Fruit fly (Drosophila melanogaster) whole organism, embryonic: ENCODE data around the gene Tep4.

Experiments used
- B-H1 ChIP-seq: fragments of 200-800 bp; sonication (Bioruptor generic); IDR thresholded peaks from 3 replicates; pipeline ENCODE4 v1.3.6; 2022; ENCODE audit warnings: missing biosample characterization, missing genetic modification characterization
- BEAF-32 ChIP-seq: fragments of 200-800 bp; sonication (Bioruptor generic); optimal IDR thresholded peaks from 3 replicates; lab custom pipeline; 2017; ENCODE audit warnings: missing biosample characterization, missing genetic modification characterization, mild to moderate bottlenecking, moderate library complexity, missing genetic modification reagents
- Bdp1 ChIP-seq: fragments of 200-800 bp; sonication (Bioruptor generic); optimal IDR thresholded peaks from 3 replicates; lab custom pipeline; 2016; ENCODE audit warnings: missing biosample characterization, missing genetic modification characterization
- Bteb2 ChIP-seq: fragments of 200-800 bp; sonication (Bioruptor generic); optimal IDR thresholded peaks from 2 replicates; lab custom pipeline; 2016; ENCODE audit warnings: missing biosample characterization, missing genetic modification characterization
- CG10979 ChIP-seq: fragments of 200-800 bp; sonication (Bioruptor generic); optimal IDR thresholded peaks from 2 replicates; lab custom pipeline; 2018; ENCODE audit warnings: missing biosample characterization, mild to moderate bottlenecking, missing genetic modification characterization, moderate library complexity
- CG1233 ChIP-seq: fragments of 200-800 bp; sonication (Bioruptor generic); optimal IDR thresholded peaks from 4 replicates; lab custom pipeline; 2018; ENCODE audit warnings: missing biosample characterization, mild to moderate bottlenecking, missing genetic modification characterization
- CG12391 ChIP-seq: fragments of 200-800 bp; sonication (Bioruptor generic); optimal IDR thresholded peaks from 3 replicates; lab custom pipeline; 2018; ENCODE audit warnings: missing biosample characterization, mild to moderate bottlenecking, missing genetic modification characterization, moderate library complexity
- CG14050 ChIP-seq: fragments of 200-800 bp; sonication (Bioruptor generic); IDR thresholded peaks from 3 replicates; pipeline ENCODE4 v1.3.6; 2022; ENCODE audit warnings: missing biosample characterization, missing genetic modification characterization
- CG15269 ChIP-seq: fragments of 200-800 bp; sonication (Bioruptor generic); optimal IDR thresholded peaks from 2 replicates; lab custom pipeline; 2018; ENCODE audit warnings: missing biosample characterization, mild to moderate bottlenecking, missing genetic modification characterization, moderate library complexity
- CG15696 ChIP-seq: fragments of 200-800 bp; sonication (Bioruptor generic); optimal IDR thresholded peaks from 2 replicates; lab custom pipeline; 2019; ENCODE audit warnings: missing biosample characterization, mild to moderate bottlenecking, missing genetic modification characterization, moderate library complexity
- CG16815 ChIP-seq: fragments of 200-800 bp; sonication (Bioruptor generic); optimal IDR thresholded peaks from 3 replicates; lab custom pipeline; 2017; ENCODE audit warnings: missing biosample characterization, mild to moderate bottlenecking, missing genetic modification characterization
- CG17568 ChIP-seq: fragments of 200-800 bp; sonication (Bioruptor generic); optimal IDR thresholded peaks from 2 replicates; lab custom pipeline; 2018; ENCODE audit warnings: missing biosample characterization, mild to moderate bottlenecking, missing genetic modification characterization, moderate library complexity
- CG17612 ChIP-seq: fragments of 200-800 bp; sonication (Bioruptor generic); IDR thresholded peaks from 2 replicates; pipeline ENCODE4 v1.3.6; 2022; ENCODE audit warnings: missing biosample characterization, missing genetic modification characterization
- CG18262 ChIP-seq: fragments of 200-800 bp; optimal IDR thresholded peaks from 3 replicates; lab custom pipeline; 2019; ENCODE audit warnings: missing biosample characterization, mild to moderate bottlenecking, missing genetic modification characterization, moderate library complexity
- CG1832 ChIP-seq: fragments of 200-800 bp; sonication (Bioruptor generic); optimal IDR thresholded peaks from 2 replicates; lab custom pipeline; 2017; ENCODE audit warnings: missing biosample characterization, mild to moderate bottlenecking, missing genetic modification characterization, inconsistent platforms
- CG18599 ChIP-seq: fragments of 200-800 bp; sonication (Bioruptor generic); optimal IDR thresholded peaks from 3 replicates; lab custom pipeline; 2017; ENCODE audit warnings: missing biosample characterization, missing genetic modification characterization, mild to moderate bottlenecking, moderate library complexity, missing genetic modification reagents
- CG3163 ChIP-seq: fragments of 200-800 bp; sonication (Bioruptor generic); optimal IDR thresholded peaks from 3 replicates; lab custom pipeline; 2016; ENCODE audit warnings: missing biosample characterization, missing genetic modification characterization
- CG3281 ChIP-seq: fragments of 200-800 bp; sonication (Bioruptor generic); optimal IDR thresholded peaks from 3 replicates; lab custom pipeline; 2017; ENCODE audit warnings: missing biosample characterization, mild to moderate bottlenecking, missing genetic modification characterization
- CG6689 ChIP-seq: fragments of 200-800 bp; sonication (Bioruptor generic); IDR thresholded peaks from 2 replicates; pipeline ENCODE4 v1.3.6; 2022; ENCODE audit warnings: missing biosample characterization, missing genetic modification characterization
- CG9437 ChIP-seq: fragments of 200-800 bp; sonication (Bioruptor generic); optimal IDR thresholded peaks from 2 replicates; lab custom pipeline; 2018; ENCODE audit warnings: missing biosample characterization, mild to moderate bottlenecking, missing genetic modification characterization
- CG9727 ChIP-seq: fragments of 200-800 bp; sonication (Bioruptor generic); optimal IDR thresholded peaks from 3 replicates; lab custom pipeline; 2017; ENCODE audit warnings: missing biosample characterization, mild to moderate bottlenecking, missing genetic modification characterization
- CG9817 ChIP-seq: fragments of 200-800 bp; sonication (Bioruptor generic); optimal IDR thresholded peaks from 2 replicates; lab custom pipeline; 2018; ENCODE audit warnings: missing biosample characterization, mild to moderate bottlenecking, missing genetic modification characterization, moderate library complexity
- Dll ChIP-seq: fragments of 200-800 bp; sonication (Bioruptor generic); IDR thresholded peaks from 4 replicates; pipeline ENCODE4 v1.3.6; 2022; ENCODE audit warnings: missing biosample characterization, missing genetic modification characterization; ENCODE audit not compliant: partially characterized antibody
- HHEX ChIP-seq: fragments of 200-800 bp; sonication (Bioruptor generic); optimal IDR thresholded peaks from 3 replicates; lab custom pipeline; 2017; ENCODE audit warnings: missing biosample characterization, mild to moderate bottlenecking, missing genetic modification characterization, missing genetic modification reagents
- HLH54F ChIP-seq: fragments of 200-800 bp; sonication (Bioruptor generic); optimal IDR thresholded peaks from 3 replicates; lab custom pipeline; 2016; ENCODE audit warnings: missing biosample characterization, missing genetic modification characterization
- HLHmδ ChIP-seq: fragments of 200-800 bp; sonication (Bioruptor generic); optimal IDR thresholded peaks from 2 replicates; lab custom pipeline; 2018; ENCODE audit warnings: missing biosample characterization, mild to moderate bottlenecking, missing genetic modification characterization, moderate library complexity
- MBD-R2 ChIP-seq: fragments of 200-800 bp; sonication (Bioruptor generic); IDR thresholded peaks from 2 replicates; pipeline ENCODE4 v1.3.6; 2022; ENCODE audit warnings: missing biosample characterization, missing genetic modification characterization
- MTF-1 ChIP-seq: fragments of 200-800 bp; sonication (Bioruptor generic); optimal IDR thresholded peaks from 2 replicates; lab custom pipeline; 2018; ENCODE audit warnings: missing biosample characterization, mild to moderate bottlenecking, missing genetic modification characterization, borderline replicate concordance
- Ravus ChIP-seq: fragments of 200-800 bp; sonication (Bioruptor generic); IDR thresholded peaks from 2 replicates; pipeline ENCODE4 v1.3.6; 2022; ENCODE audit warnings: missing biosample characterization, missing genetic modification characterization
- Sox100B ChIP-seq: fragments of 200-800 bp; sonication (Bioruptor generic); optimal IDR thresholded peaks from 3 replicates; lab custom pipeline; 2018; ENCODE audit warnings: missing biosample characterization, mild to moderate bottlenecking, missing genetic modification characterization
- Usf ChIP-seq: fragments of 200-800 bp; sonication (Bioruptor generic); optimal IDR thresholded peaks from 2 replicates; lab custom pipeline; 2017; ENCODE audit warnings: missing genotype, missing biosample characterization, missing genetic modification characterization
- Xbp1 ChIP-seq: fragments of 200-800 bp; sonication (Bioruptor generic); optimal IDR thresholded peaks from 3 replicates; lab custom pipeline; 2016; ENCODE audit warnings: missing biosample characterization, mild to moderate bottlenecking, missing genetic modification characterization
- ab ChIP-seq: fragments of 200-800 bp; sonication (Bioruptor generic); optimal IDR thresholded peaks from 2 replicates; lab custom pipeline; 2016; ENCODE audit warnings: missing biosample characterization, missing genetic modification characterization
- cg ChIP-seq: fragments of 200-800 bp; sonication (Bioruptor generic); optimal IDR thresholded peaks from 3 replicates; lab custom pipeline; 2019; ENCODE audit warnings: missing biosample characterization, mild to moderate bottlenecking, missing genetic modification characterization, moderate library complexity
- chm ChIP-seq: fragments of 200-800 bp; sonication (Bioruptor generic); IDR thresholded peaks from 2 replicates; pipeline ENCODE4 v1.3.6; 2022; ENCODE audit warnings: missing biosample characterization, missing genetic modification characterization
- esg ChIP-seq: fragments of 200-800 bp; sonication (Bioruptor generic); conservative IDR thresholded peaks from 2 replicates; pipeline ENCODE4 v1.3.6; 2022; ENCODE audit warnings: missing biosample characterization, missing genetic modification characterization
- exex ChIP-seq: fragments of 200-800 bp; sonication (Bioruptor generic); optimal IDR thresholded peaks from 4 replicates; lab custom pipeline; 2018; ENCODE audit warnings: missing biosample characterization, mild to moderate bottlenecking, missing genetic modification characterization, moderate library complexity
- fru ChIP-seq: fragments of >200 bp; optimal IDR thresholded peaks from 2 replicates; lab custom pipeline; 2017
- gce ChIP-seq: fragments of 200-800 bp; sonication (Bioruptor generic); IDR thresholded peaks from 3 replicates; pipeline ENCODE4 v1.3.6; 2022; ENCODE audit warnings: missing biosample characterization, missing genetic modification characterization
- grn ChIP-seq: fragments of 200-800 bp; sonication (Bioruptor generic); optimal IDR thresholded peaks from 3 replicates; lab custom pipeline; 2017; ENCODE audit warnings: missing biosample characterization, missing genetic modification characterization
- gro ChIP-seq: fragments of 200-800 bp; sonication (Bioruptor generic); optimal IDR thresholded peaks from 2 replicates; lab custom pipeline; 2016; ENCODE audit warnings: missing biosample characterization, missing genetic modification characterization
- gsb ChIP-seq: fragments of 200-800 bp; sonication (Bioruptor generic); IDR thresholded peaks from 2 replicates; pipeline ENCODE4 v1.3.6; 2022; ENCODE audit warnings: missing biosample characterization, missing genetic modification characterization
- lab ChIP-seq: fragments of 200-800 bp; sonication (Bioruptor generic); optimal IDR thresholded peaks from 3 replicates; lab custom pipeline; 2017; ENCODE audit warnings: missing biosample characterization, missing genetic modification characterization, mild to moderate bottlenecking, moderate library complexity, missing genetic modification reagents
- otp ChIP-seq: fragments of 200-800 bp; sonication (Bioruptor generic); IDR thresholded peaks from 3 replicates; pipeline ENCODE4, ENCODE4 v1.3.6; 2022; ENCODE audit warnings: missing biosample characterization, missing genetic modification characterization
- salm ChIP-seq: fragments of 200-800 bp; sonication (Bioruptor generic); optimal IDR thresholded peaks from 2 replicates; lab custom pipeline; 2018; ENCODE audit warnings: missing biosample characterization, mild to moderate bottlenecking, missing genetic modification characterization
- sima ChIP-seq: fragments of 200-800 bp; sonication (Bioruptor generic); optimal IDR thresholded peaks from 2 replicates; lab custom pipeline; 2016; ENCODE audit warnings: missing biosample characterization, missing genetic modification characterization
- ssp ChIP-seq: fragments of 200-800 bp; sonication (Bioruptor generic); IDR thresholded peaks from 2 replicates; pipeline ENCODE4 v1.3.6; 2022; ENCODE audit warnings: missing biosample characterization, missing genetic modification characterization
- twi ChIP-seq: fragments of 200-800 bp; optimal IDR thresholded peaks from 2 replicates; lab custom pipeline; 2019; ENCODE audit warnings: missing biosample characterization, mild to moderate bottlenecking, missing genetic modification characterization, moderate library complexity
- unc-4 ChIP-seq: fragments of 200-800 bp; sonication (Bioruptor generic); IDR thresholded peaks from 2 replicates; pipeline ENCODE4 v1.3.6; 2022; ENCODE audit warnings: missing biosample characterization, missing genetic modification characterization; ENCODE audit not compliant: partially characterized antibody

Tep4 gene

dm6 chr2L:19572496-19573317 is 24.4 kb downstream of the Tep4 start (continued):
- peak; percentile 72 for TF ChIP-seq CG9727
- TF ChIP-seq salm (tag; lab: Kevin White, UChicago): no peak
- peak; percentile 63 for TF ChIP-seq HLHmδ
- TF ChIP-seq twi (tag; lab: Kevin White, UChicago): peak; percentile 66
- no peak; the same call in 2 of the 3 replicates for TF ChIP-seq otp
- peak; percentile 81 for TF ChIP-seq lab
- TF ChIP-seq CG16815 (GFP tag; lab: Kevin White, UChicago): peak; percentile 43
- TF ChIP-seq CG3281 (GFP tag; lab: Kevin White, UChicago): peak; percentile 78
- TF ChIP-seq CG6689 (GFP tag; lab: Robert Waterston, UW): peak; percentile 71
- peak; percentile 75 for TF ChIP-seq CG15269 (tag; lab: Kevin White, UChicago)
- no peak for TF ChIP-seq fru (lab: Kevin White, UChicago)
- no peak for TF ChIP-seq unc-4 (GFP tag; lab: Robert Waterston, UW)
- peak; percentile 43 for TF ChIP-seq CG1233 (GFP tag; lab: Kevin White, UChicago)
- no peak for TF ChIP-seq ssp (GFP tag; lab: Robert Waterston, UW)
- TF ChIP-seq CG18599 (GFP tag; lab: Kevin White, UChicago): peak; percentile 87
- no peak for TF ChIP-seq Dll
- no peak for TF ChIP-seq CG3163
- no peak for TF ChIP-seq MTF-1
- peak; percentile 53; the same call in 1 of the 2 replicates for TF ChIP-seq chm (GFP tag; lab: Robert Waterston, UW)
- peak; percentile 56 for TF ChIP-seq esg (GFP tag; lab: Robert Waterston, UW)
- peak; percentile 77 for TF ChIP-seq CG18262 (tag; lab: Kevin White, UChicago)
- TF ChIP-seq cg (GFP tag; lab: Kevin White, UChicago): no peak
- peak; percentile 46; the same call in 1 of the 2 replicates for TF ChIP-seq MBD-R2 (GFP tag; lab: Robert Waterston, UW)
- peak; percentile 55 for TF ChIP-seq Sox100B (GFP tag; lab: Kevin White, UChicago)
- peak; percentile 59 for TF ChIP-seq CG15696 (tag; lab: Kevin White, UChicago)
- TF ChIP-seq CG1832 (GFP tag; lab: Kevin White, UChicago): no peak
- peak; percentile 48 for TF ChIP-seq CG9817 (tag; lab: Kevin White, UChicago)
- TF ChIP-seq HLH54F: peak; percentile 71
- no peak for TF ChIP-seq gce
- TF ChIP-seq grn (GFP tag; lab: Kevin White, UChicago): no peak
- no peak for TF ChIP-seq ab (GFP tag; lab: Kevin White, UChicago)
- no peak for TF ChIP-seq BEAF-32 (GFP tag; lab: Kevin White, UChicago)
- TF ChIP-seq CG14050 (GFP tag; lab: Robert Waterston, UW): no peak
- peak; percentile 61 for TF ChIP-seq Xbp1 (GFP tag; lab: Kevin White, UChicago)
- TF ChIP-seq exex (tag; lab: Kevin White, UChicago): peak; percentile 27
- peak; percentile 34 for TF ChIP-seq Usf
- peak; percentile 43 for TF ChIP-seq CG17568 (GFP tag; lab: Kevin White, UChicago)
- peak; percentile 73 for TF ChIP-seq gro (GFP tag; lab: Kevin White, UChicago)
- peak; percentile 2 for TF ChIP-seq CG9437 (GFP tag; lab: Kevin White, UChicago)
- no peak for TF ChIP-seq gsb (GFP tag; lab: Robert Waterston, UW)
- TF ChIP-seq sima (GFP tag; lab: Kevin White, UChicago): no peak
- TF ChIP-seq B-H1 (GFP tag; lab: Robert Waterston, UW): no peak
- TF ChIP-seq Ravus: no peak
- TF ChIP-seq CG10979: peak; percentile 62
- TF ChIP-seq HHEX (GFP tag; lab: Kevin White, UChicago): peak; percentile 70
- TF ChIP-seq Bdp1: peak; percentile 66
- peak; percentile 70 for TF ChIP-seq CG12391 (tag; lab: Kevin White, UChicago)
- peak; percentile 31; the same call in 1 of the 2 replicates for TF ChIP-seq CG17612 (GFP tag; lab: Robert Waterston, UW)
- TF ChIP-seq Bteb2: peak; percentile 67
